Fruit fly (Drosophila melanogaster): ENCODE data around the gene CG3868.
A peak's percentile ranks its signal among the peaks of the same experiment; 100 is the strongest.

CG3868 gene

DNA sequence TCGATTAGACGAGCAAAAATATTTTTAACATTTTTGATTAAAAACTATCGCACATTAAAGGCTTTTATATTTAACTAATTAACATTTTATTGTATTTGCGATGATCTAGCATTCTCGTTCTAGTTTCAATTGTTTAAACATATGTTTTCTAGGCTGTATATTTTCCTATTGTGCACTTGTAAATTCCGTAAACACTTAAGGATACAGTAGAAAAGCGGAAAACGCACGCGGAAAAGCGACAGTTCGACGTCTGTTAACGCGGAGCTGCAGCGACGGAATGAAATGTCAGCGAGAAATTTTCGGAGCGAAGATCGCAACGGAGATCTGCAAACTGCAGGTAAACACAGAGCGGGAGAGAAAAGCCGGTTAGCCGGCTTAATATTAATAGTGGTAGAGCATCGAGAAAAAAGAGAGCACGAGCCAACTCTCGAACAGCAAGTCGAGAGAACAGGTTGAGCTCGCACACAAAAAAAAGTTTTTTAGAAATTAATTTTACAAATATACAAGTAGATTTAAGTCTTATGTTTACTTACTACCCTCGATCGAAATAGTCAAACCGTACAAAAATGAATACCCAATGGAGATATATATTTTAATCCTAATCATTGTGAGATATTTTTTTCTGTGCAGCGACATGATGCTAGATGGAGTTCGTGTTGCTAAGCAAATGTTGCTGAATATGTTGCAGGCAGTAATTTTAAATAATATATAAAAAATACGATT, 46.0 kb upstream of the CG3868 start (continued):
- TF ChIP-seq BEAF-32 (GFP tag; optimal IDR thresholded peaks at IDR 0.05) (no peak), CG10147 (GFP tag; optimal IDR thresholded peaks at IDR 0.05) (peak; percentile 77), pita (GFP tag; optimal IDR thresholded peaks at IDR 0.05) (no peak), CG32772 (GFP tag; IDR thresholded peaks at IDR 0.05) (peak; percentile 88), zen2 (GFP tag; IDR thresholded peaks at IDR 0.05; ENCODE audit: partially characterized antibody) (no peak), crol (GFP tag; IDR thresholded peaks at IDR 0.05) (0 out of 2 replicates have a peak, but pooled peaks have one; percentile 23), CG11696 (GFP tag; IDR thresholded peaks at IDR 0.05) (peak; percentile 82), Hr78 (GFP tag; optimal IDR thresholded peaks at IDR 0.05) (peak in 1 of 2 experiments; percentile 75), hth (optimal IDR thresholded peaks at IDR 0.05) (no peak), CG1647 (GFP tag; optimal IDR thresholded peaks at IDR 0.05) (peak; percentile 66), CG10565 (GFP tag; optimal IDR thresholded peaks at IDR 0.05) (peak; percentile 81), tup (GFP tag; optimal IDR thresholded peaks at IDR 0.05) (peak; percentile 79), CG1602 (GFP tag; optimal IDR thresholded peaks at IDR 0.05) (peak; percentile 93), Sox100B (GFP tag; optimal IDR thresholded peaks at IDR 0.05) (peak; percentile 87), CG8089 (GFP tag; optimal IDR thresholded peaks at IDR 0.05) (peak; percentile 77), CG7372 (GFP tag; IDR thresholded peaks at IDR 0.05) (peak; percentile 80), gce (GFP tag; IDR thresholded peaks at IDR 0.05) (peak; percentile 87; the same call in 2 of the 3 replicates), HLHmδ (GFP tag; optimal IDR thresholded peaks at IDR 0.05) (peak; percentile 24), run (tag; optimal IDR thresholded peaks at IDR 0.05) (peak; percentile 87), Dll (GFP tag; IDR thresholded peaks at IDR 0.05; ENCODE audit: partially characterized antibody) (no peak), eyg (GFP tag; optimal IDR thresholded peaks at IDR 0.05) (peak; percentile 49), CG10959 (GFP tag; IDR thresholded peaks at IDR 0.05) (peak; percentile 95), btn (GFP tag; optimal IDR thresholded peaks at IDR 0.05) (peak; percentile 78)

DNA sequence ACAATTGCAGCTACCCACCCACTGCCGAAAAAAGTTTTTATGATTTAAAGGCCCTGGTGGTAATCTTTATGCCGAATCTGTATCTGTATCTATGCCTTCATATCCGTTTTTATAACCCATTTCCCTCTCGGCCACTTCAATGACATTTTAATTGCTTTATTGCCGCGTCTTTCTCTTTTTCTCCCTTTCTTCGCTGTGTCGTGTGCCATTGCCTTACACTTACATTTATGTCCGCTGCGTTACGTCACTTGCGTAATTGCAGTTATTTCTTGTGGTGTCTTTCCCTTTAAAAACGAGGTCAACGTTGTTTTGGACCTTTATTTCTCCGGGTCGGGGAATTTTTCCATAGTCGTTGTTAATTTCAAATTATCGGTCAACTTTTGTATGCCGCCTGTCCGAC, 44.8 kb upstream of the CG3868 start:
- no peak for TF ChIP-seq Sox100B (GFP tag; optimal IDR thresholded peaks at IDR 0.05)
- TF ChIP-seq tll (GFP tag; optimal IDR thresholded peaks at IDR 0.05) = peak in 1 of 2 experiments; percentile 60
- TF ChIP-seq CG11695 (GFP tag; IDR thresholded peaks at IDR 0.05) = peak; percentile 78
- no peak for TF ChIP-seq bsh (GFP tag; optimal IDR thresholded peaks at IDR 0.05)
- TF ChIP-seq Dek (tag; optimal IDR thresholded peaks at IDR 0.05) = no peak
- peak; percentile 84 for TF ChIP-seq cad (GFP tag; optimal IDR thresholded peaks at IDR 0.05)
- TF ChIP-seq lbe (GFP tag; optimal IDR thresholded peaks at IDR 0.05) = no peak
- TF ChIP-seq otp (GFP tag; IDR thresholded peaks at IDR 0.05) = 0 out of 3 replicates have a peak, but pooled peaks have one; percentile 19
- TF ChIP-seq Pdp1 (GFP tag; optimal IDR thresholded peaks at IDR 0.05) = peak in 1 of 2 experiments; percentile 65
- peak in 1 of 2 experiments; percentile 28 for TF ChIP-seq Hr78 (GFP tag; optimal IDR thresholded peaks at IDR 0.05)
- TF ChIP-seq zen (tag; optimal IDR thresholded peaks at IDR 0.05) = peak; percentile 66

DNA sequence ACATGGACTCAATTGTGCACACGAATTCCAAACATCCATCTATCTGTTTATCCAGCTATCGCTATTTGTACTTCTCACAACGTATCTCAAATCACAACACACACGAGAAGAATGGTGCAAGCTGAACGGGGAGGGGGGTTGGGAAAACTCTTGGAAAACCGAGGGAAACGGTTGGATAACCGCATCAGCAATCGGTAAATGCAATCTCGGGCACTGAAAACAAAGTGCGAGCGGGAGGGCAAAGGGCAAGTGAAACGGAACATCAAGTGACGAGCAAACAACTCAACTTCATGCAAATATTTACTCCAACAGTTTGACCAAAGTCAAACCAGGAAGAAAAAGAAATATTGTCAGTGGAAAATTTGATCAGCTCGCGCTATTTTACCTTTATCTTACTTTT, 44.3 kb upstream of the CG3868 start:
- TF ChIP-seq CG3847 (GFP tag; IDR thresholded peaks at IDR 0.05) (no peak), CG15479 (GFP tag; optimal IDR thresholded peaks at IDR 0.05) (peak; percentile 97), lola (GFP tag; optimal IDR thresholded peaks at IDR 0.05) (peak in 1 of 3 experiments; percentile 40), az2 (GFP tag; optimal IDR thresholded peaks at IDR 0.05) (no peak), dmrt11E (tag; optimal IDR thresholded peaks at IDR 0.05) (peak; percentile 37), CG33557 (GFP tag; optimal IDR thresholded peaks at IDR 0.05) (peak; percentile 52), fd102C (GFP tag; optimal IDR thresholded peaks at IDR 0.05) (peak; percentile 51), CG14710 (tag; optimal IDR thresholded peaks at IDR 0.05) (peak; percentile 7), grn (GFP tag; optimal IDR thresholded peaks at IDR 0.05) (peak; percentile 66), CG4707 (GFP tag; optimal IDR thresholded peaks at IDR 0.05) (no peak), stwl (tag; optimal IDR thresholded peaks at IDR 0.05) (peak; percentile 4), sens-2 (GFP tag; IDR thresholded peaks at IDR 0.05) (peak; percentile 64), CG6813 (GFP tag; optimal IDR thresholded peaks at IDR 0.05) (peak; percentile 57), kni (GFP tag; optimal IDR thresholded peaks at IDR 0.05) (peak; percentile 22), Atf3 (GFP tag; optimal IDR thresholded peaks at IDR 0.05) (no peak)
